Fruit fly (Drosophila melanogaster) whole organism, adult: ENCODE results near the gene Gr5a.

Source experiments
- CG12768 ChIP-seq: fragments of 200-800 bp; sonication (Bioruptor generic); optimal IDR thresholded peaks from 2 replicates; lab custom pipeline; 2017; ENCODE audit warnings: missing biosample characterization, missing genetic modification characterization, mild to moderate bottlenecking, moderate library complexity, missing genetic modification reagents
- CG14711 ChIP-seq: fragments of 200-800 bp; sonication (Bioruptor generic); optimal IDR thresholded peaks from 2 replicates; lab custom pipeline; 2018; ENCODE audit warnings: missing biosample characterization, mild to moderate bottlenecking, missing genetic modification characterization, moderate library complexity
- CG1620 ChIP-seq: fragments of 200-800 bp; sonication (Bioruptor generic); optimal IDR thresholded peaks from 2 replicates; lab custom pipeline; 2016; ENCODE audit warnings: missing biosample characterization, missing genetic modification characterization
- CG33017 ChIP-seq: fragments of 200-800 bp; sonication (Bioruptor generic); optimal IDR thresholded peaks from 2 replicates; lab custom pipeline; 2018; ENCODE audit warnings: missing biosample characterization, mild to moderate bottlenecking, missing genetic modification characterization, moderate library complexity
- CG5204 ChIP-seq: fragments of 200-800 bp; sonication (Bioruptor generic); optimal IDR thresholded peaks from 2 replicates; lab custom pipeline; 2016; ENCODE audit warnings: missing biosample characterization, missing genetic modification characterization
- CG7045 ChIP-seq: fragments of 200-800 bp; sonication (Bioruptor generic); optimal IDR thresholded peaks from 2 replicates; lab custom pipeline; 2017; ENCODE audit warnings: missing biosample characterization, mild to moderate bottlenecking, missing genetic modification characterization
- CG7101 ChIP-seq: fragments of 200-800 bp; sonication (Bioruptor generic); optimal IDR thresholded peaks from 2 replicates; lab custom pipeline; 2018; ENCODE audit warnings: missing biosample characterization, mild to moderate bottlenecking, missing genetic modification characterization, moderate library complexity
- Clk ChIP-seq: fragments of 200-800 bp; sonication (Bioruptor generic); optimal IDR thresholded peaks from 2 replicates; lab custom pipeline; 2017; ENCODE audit warnings: missing biosample characterization, missing genetic modification characterization
- Crg-1 ChIP-seq: fragments of 200-800 bp; sonication (Bioruptor generic); optimal IDR thresholded peaks from 2 replicates; lab custom pipeline; 2016; ENCODE audit warnings: missing biosample characterization, missing genetic modification characterization
- bab1 ChIP-seq: fragments of 200-800 bp; sonication (Bioruptor generic); optimal IDR thresholded peaks from 3 replicates; lab custom pipeline; 2019; ENCODE audit warnings: missing biosample characterization, mild to moderate bottlenecking, missing genetic modification characterization, moderate library complexity
- cic ChIP-seq: fragments of 200-800 bp; sonication (Bioruptor generic); optimal IDR thresholded peaks from 2 replicates; lab custom pipeline; 2017; ENCODE audit warnings: missing biosample characterization, mild to moderate bottlenecking, missing genetic modification characterization, moderate library complexity
- cnc ChIP-seq, 2 experiments: fragments of >200 bp; optimal IDR thresholded peaks; 2 replicates each; lab custom pipeline; 2017
- ovo ChIP-seq: fragments of 200-800 bp; sonication (Bioruptor generic); optimal IDR thresholded peaks from 2 replicates; lab custom pipeline; 2016; ENCODE audit warnings: missing biosample characterization, missing genetic modification characterization
- pad ChIP-seq: fragments of 200-800 bp; sonication (Bioruptor generic); optimal IDR thresholded peaks from 3 replicates; lab custom pipeline; 2017; ENCODE audit warnings: missing biosample characterization, missing genetic modification characterization, mild to moderate bottlenecking, moderate library complexity, missing genetic modification reagents
- tj ChIP-seq: fragments of 200-800 bp; sonication (Bioruptor generic); optimal IDR thresholded peaks from 3 replicates; lab custom pipeline; 2017; ENCODE audit warnings: missing biosample characterization, mild to moderate bottlenecking, missing genetic modification characterization, moderate library complexity
- toe ChIP-seq: fragments of 200-800 bp; sonication (Bioruptor generic); optimal IDR thresholded peaks from 2 replicates; lab custom pipeline; 2016; ENCODE audit warnings: missing biosample characterization, missing genetic modification characterization

Gene Gr5a

dm6 chrX:5723577-5723976 is 43.2 kb downstream of the Gr5a start:
- TF ChIP-seq ovo = no peak
- TF ChIP-seq pad (GFP tag; lab: Kevin White, UChicago) = no peak
- TF ChIP-seq CG14711 = no peak
- TF ChIP-seq CG1620 (GFP tag; lab: Kevin White, UChicago) = no peak
- TF ChIP-seq cnc (optimal IDR thresholded peaks at IDR 0.05; lab: Kevin White, UChicago) = no peak
- TF ChIP-seq CG33017 (tag; lab: Kevin White, UChicago) = no peak
- no peak for TF ChIP-seq bab1 (GFP tag; lab: Kevin White, UChicago)
- TF ChIP-seq CG7045 (GFP tag; lab: Kevin White, UChicago) = no peak
- TF ChIP-seq toe = no peak
- no peak for TF ChIP-seq Crg-1 (GFP tag; lab: Kevin White, UChicago)
- no peak for TF ChIP-seq CG5204
- TF ChIP-seq CG12768 (GFP tag; lab: Kevin White, UChicago) = no peak
- TF ChIP-seq tj = no peak
- TF ChIP-seq CG7101 (tag; lab: Kevin White, UChicago) = no peak
- no peak for TF ChIP-seq Clk (GFP tag; lab: Kevin White, UChicago)

DNA sequence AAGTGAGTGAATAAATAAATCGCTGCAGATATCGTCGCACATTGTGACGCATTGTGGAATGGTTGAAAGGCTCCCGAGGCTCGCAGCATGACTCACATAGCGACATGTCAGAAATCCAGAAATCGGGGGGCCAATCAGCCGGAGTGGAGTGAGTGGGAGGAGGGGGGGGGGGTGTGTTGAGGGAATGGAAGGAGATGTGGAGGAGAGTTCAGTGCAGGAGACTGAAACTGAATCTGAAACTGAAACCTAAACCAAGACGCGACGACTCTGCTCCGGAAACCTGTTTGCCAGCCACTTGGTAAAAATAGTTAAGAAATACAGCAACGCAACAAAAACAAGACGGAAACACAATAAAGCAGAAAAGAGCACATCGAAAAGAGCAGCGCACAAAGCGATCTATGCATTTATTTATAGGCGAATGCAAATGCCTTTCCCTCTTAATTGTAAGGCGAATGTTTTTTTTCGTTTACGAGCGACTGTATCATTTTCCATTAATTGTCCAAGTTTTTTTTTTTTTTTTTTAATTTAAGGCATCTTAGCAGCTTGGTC is 43.8 kb downstream of the Gr5a start:
- TF ChIP-seq CG14711 = no peak

DNA sequence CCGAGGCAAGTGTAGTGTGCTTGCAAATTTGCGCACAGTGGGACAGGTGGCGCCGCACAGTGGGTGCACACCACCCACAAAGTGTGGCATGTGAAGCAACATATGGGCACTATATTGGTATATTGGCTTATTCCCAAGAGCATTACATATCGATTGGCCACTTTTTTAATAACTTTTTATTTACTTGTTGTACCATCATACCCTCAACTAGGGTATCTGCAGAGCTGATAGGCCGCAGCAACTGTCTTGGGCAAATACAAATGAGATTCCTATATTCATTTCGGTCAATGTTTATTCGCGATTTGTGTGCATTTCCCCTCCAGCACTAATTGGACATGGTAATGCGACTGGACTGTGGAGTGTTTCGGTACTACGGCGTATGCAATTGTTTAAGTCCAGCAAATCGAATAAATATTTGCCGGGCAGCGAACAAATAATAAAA is 44.3 kb downstream of the Gr5a start:
- TF ChIP-seq CG14711 (peak; percentile 18), cic (GFP tag; lab: Kevin White, UChicago) (no peak), CG7045 (GFP tag; lab: Kevin White, UChicago) (peak; percentile 32), CG7101 (tag; lab: Kevin White, UChicago) (peak; percentile 31), ovo (no peak), bab1 (GFP tag; lab: Kevin White, UChicago) (peak; percentile 6), pad (GFP tag; lab: Kevin White, UChicago) (peak; percentile 59)
